Worm (Caenorhabditis elegans) whole organism, L4 larva: ENCODE data around the gene math-44.

Experiments used
- ama-1 ChIP-seq: fragments of 150-350 bp; optimal IDR thresholded peaks from 2 replicates; lab custom pipeline; 2014; ENCODE audit warnings: inconsistent platforms, mixed read lengths
- dmd-8 ChIP-seq: fragments of 200-800 bp; sonication (Bioruptor generic); IDR thresholded peaks from 2 replicates; pipeline ENCODE4 v1.3.6; 2022; ENCODE audit warnings: missing genetic modification characterization, missing compliant biosample characterization
- fkh-10 ChIP-seq: fragments of 150-350 bp; optimal IDR thresholded peaks from 2 replicates; lab custom pipeline; 2014; ENCODE audit warnings: missing biosample characterization, missing genetic modification reagents, missing genetic modification characterization
- lin-39 ChIP-seq: fragments of 150-350 bp; optimal IDR thresholded peaks from 2 replicates; lab custom pipeline; 2014; ENCODE audit warnings: missing biosample characterization, missing genetic modification reagents, missing genetic modification characterization
- nhr-25 ChIP-seq: sonication (generic microtip); optimal IDR thresholded peaks from 2 replicates; lab custom pipeline; 2017; ENCODE audit warnings: missing genetic modification characterization, mild to moderate bottlenecking, missing compliant biosample characterization, antibody characterized with exemption, moderate library complexity, borderline replicate concordance; ENCODE audit not compliant: insufficient read depth
- pha-4 ChIP-seq, 2 experiments: fragments of 150-350 bp in 1 of 2; fragments of 200-800 bp in 1 of 2; sonication (Bioruptor generic) in 1 of 2; IDR thresholded peaks in 1 of 2; optimal IDR thresholded peaks in 1 of 2; 2 replicates each; pipeline versions ENCODE4 v1.3.6 to Lab custom; 2014 to 2022; ENCODE audit warnings: missing genetic modification characterization in 2 of 2, missing genetic modification reagents in 2 of 2, missing biosample characterization in 1 of 2, missing compliant biosample characterization in 1 of 2
- zip-11 ChIP-seq: fragments of 200-800 bp; sonication (Bioruptor generic); IDR thresholded peaks from 2 replicates; pipeline ENCODE4 v1.3.6; 2022; ENCODE audit warnings: missing genetic modification characterization, missing compliant biosample characterization

- TF ChIP-seq lin-39 (tag; lab: Kevin White, UChicago) (no peak), dmd-8 (GFP tag; lab: Robert Waterston, UW) (no peak), ama-1 (lab: Kevin White, UChicago) (no peak), pha-4 (GFP tag; IDR thresholded peaks at IDR 0.05; lab: Robert Waterston, UW) (no peak), pha-4 (tag; optimal IDR thresholded peaks at IDR 0.05; lab: Kevin White, UChicago) (no peak), fkh-10 (GFP tag; lab: Kevin White, UChicago) (no peak), nhr-25 (tag; lab: Kevin White, UChicago) (no peak), zip-11 (GFP tag; lab: Robert Waterston, UW) (no peak)
Observed at ce11 chrII:1993738-1994137, 4.6 kb downstream of the math-44 start, which contains the start of gene math-21.
